Fruit fly (Drosophila melanogaster): ENCODE results near the gene ex.

ex gene

DNA sequence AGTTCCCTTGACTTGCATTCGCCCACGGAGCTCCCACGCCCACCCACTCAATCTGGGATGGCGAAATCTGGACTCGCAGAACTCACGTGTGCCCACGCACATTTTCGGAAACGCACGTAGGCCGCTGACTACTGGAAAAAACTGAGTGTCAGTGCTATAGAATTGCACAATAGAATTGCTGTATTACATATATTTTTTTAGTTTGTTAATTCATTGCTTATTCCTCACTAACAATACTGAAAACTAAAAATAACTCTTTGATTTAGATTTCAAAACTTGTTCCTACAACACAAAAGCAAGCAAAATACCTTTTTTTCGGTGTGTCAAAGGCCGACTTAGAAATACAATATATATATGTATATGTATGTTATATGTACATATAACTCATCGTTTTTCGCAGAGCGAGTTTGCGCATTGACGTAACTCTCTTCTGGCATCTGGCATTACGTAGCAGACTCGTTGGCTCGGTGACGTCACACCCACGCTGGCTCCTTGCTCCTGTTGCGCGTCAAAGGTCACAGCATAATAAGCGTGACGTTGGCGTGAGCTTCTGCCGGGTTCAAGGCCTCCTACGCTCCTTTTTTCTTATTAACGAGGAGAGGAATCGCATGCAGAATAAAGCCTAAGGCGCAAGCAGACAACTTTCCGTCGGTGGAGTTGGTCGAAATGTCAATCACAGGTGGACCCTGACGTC, 50.9 kb downstream of the ex start (continued):
- TF ChIP-seq NfI (GFP tag; optimal IDR thresholded peaks at IDR 0.05) (peak; percentile 85), CG2199 (GFP tag; IDR thresholded peaks at IDR 0.05) (no peak), slp2 (GFP tag; optimal IDR thresholded peaks at IDR 0.05) (peak; percentile 56), Gsc (GFP tag; IDR thresholded peaks at IDR 0.05) (no peak), CG10654 (GFP tag; optimal IDR thresholded peaks at IDR 0.05) (peak; percentile 71), CG2712 (tag; optimal IDR thresholded peaks at IDR 0.05) (peak; percentile 78), CG18011 (GFP tag; optimal IDR thresholded peaks at IDR 0.05) (peak; percentile 71), CG4854 (GFP tag; optimal IDR thresholded peaks at IDR 0.05) (peak; percentile 64), NK7.1 (GFP tag; optimal IDR thresholded peaks at IDR 0.05) (peak; percentile 44), luna (GFP tag; optimal IDR thresholded peaks at IDR 0.05) (peak; percentile 23), Hsf (GFP tag; optimal IDR thresholded peaks at IDR 0.05) (peak; percentile 70), unpg (GFP tag; optimal IDR thresholded peaks at IDR 0.05) (peak; percentile 84), p53 (GFP tag; optimal IDR thresholded peaks at IDR 0.05) (peak; percentile 11), Nf-YA (GFP tag; IDR thresholded peaks at IDR 0.05) (no peak), CG34376 (GFP tag; optimal IDR thresholded peaks at IDR 0.05) (peak; percentile 57), knrl (GFP tag; IDR thresholded peaks at IDR 0.05; ENCODE audit: partially characterized antibody) (no peak), Rfx (GFP tag; IDR thresholded peaks at IDR 0.05) (no peak), CG17359 (tag; optimal IDR thresholded peaks at IDR 0.05) (peak; percentile 84), oc (tag; optimal IDR thresholded peaks at IDR 0.05) (peak; percentile 15), CG12071 (GFP tag; optimal IDR thresholded peaks at IDR 0.05) (peak; percentile 73), zen2 (GFP tag; IDR thresholded peaks at IDR 0.05; ENCODE audit: partially characterized antibody) (no peak), CG6813 (GFP tag; optimal IDR thresholded peaks at IDR 0.05) (peak; percentile 83), CoRest (tag; optimal IDR thresholded peaks at IDR 0.05) (peak; percentile 83), CG16863 (GFP tag; optimal IDR thresholded peaks at IDR 0.05) (peak; percentile 10), tup (GFP tag; optimal IDR thresholded peaks at IDR 0.05) (peak; percentile 54), Sox100B (GFP tag; optimal IDR thresholded peaks at IDR 0.05) (peak; percentile 76), CG18262 (tag; optimal IDR thresholded peaks at IDR 0.05) (peak; percentile 56), Hr51 (GFP tag; optimal IDR thresholded peaks at IDR 0.05) (peak; percentile 76 to 90), CG3407 (GFP tag; optimal IDR thresholded peaks at IDR 0.05) (peak; percentile 40), ssp (GFP tag; IDR thresholded peaks at IDR 0.05) (no peak), zen (tag; optimal IDR thresholded peaks at IDR 0.05) (peak; percentile 20), CG3995 (GFP tag; optimal IDR thresholded peaks at IDR 0.05) (peak; percentile 42), CG7357 (GFP tag; IDR thresholded peaks at IDR 0.05) (peak; percentile 74), bcd (GFP tag; optimal IDR thresholded peaks at IDR 0.05) (peak; percentile 81), lab (GFP tag; optimal IDR thresholded peaks at IDR 0.05) (peak; percentile 96), mam (GFP tag; optimal IDR thresholded peaks at IDR 0.05) (peak; percentile 66), tio (GFP tag; optimal IDR thresholded peaks at IDR 0.05) (peak; percentile 45), Meics (GFP tag; optimal IDR thresholded peaks at IDR 0.05) (peak; percentile 93), Dip3 (GFP tag; optimal IDR thresholded peaks at IDR 0.05) (peak; percentile 71), CG18476 (GFP tag; optimal IDR thresholded peaks at IDR 0.05) (peak; percentile 84), cwo (GFP tag; optimal IDR thresholded peaks at IDR 0.05) (peak; percentile 96), CG15514 (GFP tag; optimal IDR thresholded peaks at IDR 0.05) (peak; percentile 89), CG9437 (GFP tag; optimal IDR thresholded peaks at IDR 0.05) (peak; percentile 80), D19A (tag; optimal IDR thresholded peaks at IDR 0.05) (peak; percentile 58), CG11398 (GFP tag; optimal IDR thresholded peaks at IDR 0.05) (no peak), D (optimal IDR thresholded peaks at IDR 0.05) (no peak), D (GFP tag; optimal IDR thresholded peaks at IDR 0.05) (peak; percentile 35), grau (tag; optimal IDR thresholded peaks at IDR 0.05) (peak; percentile 88), CG9727 (GFP tag; optimal IDR thresholded peaks at IDR 0.05) (peak; percentile 85)
